Worm (Caenorhabditis elegans) whole organism, L1 larva: Measurements from ENCODE around the gene K02H11.4.
A peak's percentile ranks its signal among the peaks of the same experiment; 100 is the strongest.

Experiments used
- C04F5.9 ChIP-seq: sonication (generic microtip); optimal IDR thresholded peaks from 2 replicates; lab custom pipeline; 2016; ENCODE audit warnings: missing genetic modification characterization, missing compliant biosample characterization
- C34B4.2 ChIP-seq: sonication (generic microtip); optimal IDR thresholded peaks from 2 replicates; lab custom pipeline; 2017; ENCODE audit warnings: mild to moderate bottlenecking, missing genetic modification characterization, missing compliant biosample characterization
- F16B12.6 ChIP-seq: fragments of 150-350 bp; optimal IDR thresholded peaks from 2 replicates; lab custom pipeline; 2014; ENCODE audit warnings: missing biosample characterization, missing genetic modification characterization
- Y116A8C.19 ChIP-seq: sonication (generic microtip); optimal IDR thresholded peaks from 2 replicates; lab custom pipeline; 2016; ENCODE audit warnings: missing compliant biosample characterization, missing genetic modification characterization, borderline replicate concordance
- alr-1 ChIP-seq: fragments of 200-800 bp; sonication (Bioruptor generic); optimal IDR thresholded peaks from 2 replicates; lab custom pipeline; 2018; ENCODE audit warnings: borderline replicate concordance, mild to moderate bottlenecking, missing genetic modification characterization, missing compliant biosample characterization
- ama-1 ChIP-seq: fragments of 150-350 bp; optimal IDR thresholded peaks from 2 replicates; lab custom pipeline; 2014
- blmp-1 ChIP-seq: fragments of 150-350 bp; optimal IDR thresholded peaks from 2 replicates; lab custom pipeline; 2014; ENCODE audit warnings: missing biosample characterization, missing genetic modification characterization
- ceh-63 ChIP-seq: fragments of 200-800 bp; sonication (Bioruptor generic); optimal IDR thresholded peaks from 2 replicates; lab custom pipeline; 2018; ENCODE audit warnings: mild to moderate bottlenecking, missing genetic modification characterization, missing compliant biosample characterization
- dsc-1 ChIP-seq: sonication (generic microtip); optimal IDR thresholded peaks from 2 replicates; lab custom pipeline; 2016; ENCODE audit warnings: mild to moderate bottlenecking, missing genetic modification characterization, missing compliant biosample characterization
- efl-1 ChIP-seq, 4 experiments: fragments of 150-350 bp; optimal IDR thresholded peaks in 3 of 4; peaks in 1 of 4; 1 replicate in 1 of 4; 2 replicates in 3 of 4; lab custom pipeline; 2014; ENCODE audit warnings: missing biosample characterization in 2 of 4, missing genetic modification characterization in 2 of 4, missing genetic modification reagents in 2 of 4
- efl-3 ChIP-seq: fragments of 200-800 bp; sonication (Bioruptor generic); optimal IDR thresholded peaks from 2 replicates; lab custom pipeline; 2018; ENCODE audit warnings: mild to moderate bottlenecking, missing genetic modification characterization, missing compliant biosample characterization
- egl-13 ChIP-seq: sonication (generic microtip); optimal IDR thresholded peaks from 2 replicates; lab custom pipeline; 2016; ENCODE audit warnings: missing genotype, missing genetic modification reagents, missing genetic modification characterization, missing compliant biosample characterization
- elt-3 ChIP-seq, 6 experiments: fragments of 150-350 bp in 1 of 6; sonication (generic microtip); optimal IDR thresholded peaks; 2 replicates each; lab custom pipeline; 2017 to 2018; ENCODE audit warnings: missing biosample characterization in 6 of 6, missing genetic modification characterization in 6 of 6, inconsistent platforms in 1 of 6
- ets-5 ChIP-seq: fragments of 200-800 bp; sonication (Bioruptor generic); IDR thresholded peaks from 2 replicates; pipeline ENCODE4 v1.3.6; 2022; ENCODE audit warnings: missing genetic modification characterization, missing compliant biosample characterization
- fkh-10 ChIP-seq: sonication (generic microtip); optimal IDR thresholded peaks from 2 replicates; lab custom pipeline; 2017; ENCODE audit warnings: missing biosample characterization, missing genetic modification reagents, missing genetic modification characterization
- hpl-2 ChIP-seq: fragments of 150-350 bp; optimal IDR thresholded peaks from 2 replicates; lab custom pipeline; 2014; ENCODE audit warnings: missing biosample characterization, missing genetic modification reagents, missing genetic modification characterization
- isw-1 ChIP-seq: fragments of 200-800 bp; sonication (Bioruptor generic); IDR thresholded peaks from 2 replicates; pipeline ENCODE4 v1.3.6; 2022; ENCODE audit warnings: missing genetic modification characterization, missing compliant biosample characterization
- lin-13 ChIP-seq: fragments of 150-350 bp; optimal IDR thresholded peaks from 2 replicates; lab custom pipeline; 2014; ENCODE audit warnings: missing biosample characterization, missing genetic modification reagents, missing genetic modification characterization
- lin-14 ChIP-seq: fragments of 200-800 bp; sonication (Bioruptor generic); optimal IDR thresholded peaks from 2 replicates; lab custom pipeline; 2018; ENCODE audit warnings: mild to moderate bottlenecking, missing genetic modification characterization, moderate library complexity, missing compliant biosample characterization
- lir-3 ChIP-seq: sonication (generic microtip); optimal IDR thresholded peaks from 2 replicates; lab custom pipeline; 2016; ENCODE audit warnings: mild to moderate bottlenecking, missing genetic modification characterization, moderate library complexity, missing compliant biosample characterization; ENCODE audit not compliant: poor library complexity
- lsy-2 ChIP-seq, 2 experiments: fragments of 150-350 bp; optimal IDR thresholded peaks; 2 replicates each; lab custom pipeline; 2014; ENCODE audit warnings: missing biosample characterization in 2 of 2, missing genetic modification characterization in 2 of 2
- mab-9 ChIP-seq: fragments of 200-800 bp; sonication (Bioruptor generic); IDR thresholded peaks from 2 replicates; pipeline ENCODE4 v1.3.6; 2022; ENCODE audit warnings: missing genetic modification reagents, missing genetic modification characterization, missing compliant biosample characterization
- mdl-1 ChIP-seq, 2 experiments: fragments of 150-350 bp; optimal IDR thresholded peaks; 2 replicates each; lab custom pipeline; 2014 to 2017; ENCODE audit warnings: missing biosample characterization in 2 of 2, missing genetic modification characterization in 2 of 2, inconsistent platforms in 1 of 2
- nhr-12 ChIP-seq: sonication (generic microtip); optimal IDR thresholded peaks from 2 replicates; lab custom pipeline; 2017; ENCODE audit warnings: missing biosample characterization, missing genetic modification characterization
- nhr-19 ChIP-seq: fragments of 200-800 bp; sonication (Bioruptor generic); conservative IDR thresholded peaks from 2 replicates; pipeline ENCODE4 v1.3.6; 2022; ENCODE audit warnings: missing genetic modification characterization, missing compliant biosample characterization
- nhr-28 ChIP-seq: fragments of 150-350 bp; optimal IDR thresholded peaks from 2 replicates; lab custom pipeline; 2014; ENCODE audit warnings: missing biosample characterization, missing genetic modification characterization
- nhr-47 ChIP-seq: sonication (generic microtip); optimal IDR thresholded peaks from 2 replicates; lab custom pipeline; 2016; ENCODE audit warnings: mild to moderate bottlenecking, missing genetic modification characterization, moderate library complexity, missing compliant biosample characterization
- nhr-71 ChIP-seq: sonication (generic microtip); optimal IDR thresholded peaks from 2 replicates; lab custom pipeline; 2016; ENCODE audit warnings: mild to moderate bottlenecking, missing genetic modification characterization, moderate library complexity, missing compliant biosample characterization
- nhr-77 ChIP-seq: fragments of 150-350 bp; optimal IDR thresholded peaks from 2 replicates; lab custom pipeline; 2014; ENCODE audit warnings: missing biosample characterization, missing genetic modification characterization
- nhr-84 ChIP-seq: sonication (generic microtip); optimal IDR thresholded peaks from 2 replicates; lab custom pipeline; 2017; ENCODE audit warnings: missing biosample characterization, missing genetic modification characterization
- pax-3 ChIP-seq: fragments of 200-800 bp; sonication (Bioruptor generic); optimal IDR thresholded peaks from 2 replicates; lab custom pipeline; 2018; ENCODE audit warnings: mild to moderate bottlenecking, missing genetic modification characterization, moderate library complexity, missing compliant biosample characterization
- rnt-1 ChIP-seq: sonication (generic microtip); optimal IDR thresholded peaks from 2 replicates; lab custom pipeline; 2016; ENCODE audit warnings: mild to moderate bottlenecking, missing genetic modification characterization, moderate library complexity, missing compliant biosample characterization
- skn-1 ChIP-seq: fragments of 150-350 bp; optimal IDR thresholded peaks from 2 replicates; lab custom pipeline; 2014; ENCODE audit warnings: missing biosample characterization, missing genetic modification characterization
- snu-23 ChIP-seq: sonication (generic microtip); optimal IDR thresholded peaks from 2 replicates; lab custom pipeline; 2016; ENCODE audit warnings: missing genetic modification characterization, missing compliant biosample characterization
- sox-4 ChIP-seq: sonication (generic microtip); optimal IDR thresholded peaks from 2 replicates; lab custom pipeline; 2016; ENCODE audit warnings: missing genetic modification characterization, missing compliant biosample characterization
- sptf-1 ChIP-seq: fragments of 150-350 bp; optimal IDR thresholded peaks from 2 replicates; lab custom pipeline; 2014; ENCODE audit warnings: missing biosample characterization, missing genetic modification characterization
- unc-130 ChIP-seq: fragments of 150-350 bp; optimal IDR thresholded peaks from 2 replicates; lab custom pipeline; 2017; ENCODE audit warnings: missing biosample characterization, missing genetic modification characterization, inconsistent platforms
- unc-86 ChIP-seq: sonication (generic microtip); optimal IDR thresholded peaks from 2 replicates; lab custom pipeline; 2016; ENCODE audit warnings: missing genetic modification characterization, missing compliant biosample characterization
- unc-98 ChIP-seq: fragments of 200-800 bp; sonication (Bioruptor generic); IDR thresholded peaks from 2 replicates; pipeline ENCODE4 v1.3.6; 2022; ENCODE audit warnings: missing genetic modification characterization, missing compliant biosample characterization
- ztf-11 ChIP-seq, 2 experiments: sonication (generic microtip); optimal IDR thresholded peaks; 2 replicates each; lab custom pipeline; 2016 to 2017; ENCODE audit warnings: missing genetic modification characterization in 2 of 2, missing biosample characterization in 1 of 2, missing compliant biosample characterization in 1 of 2
- ztf-4 ChIP-seq: fragments of 150-350 bp; optimal IDR thresholded peaks from 2 replicates; lab custom pipeline; 2014; ENCODE audit warnings: missing biosample characterization, missing genetic modification characterization

K02H11.4 gene

ce11 chrV:1480841-1481240 is 50.2 kb downstream of the K02H11.4 start (continued):
- TF ChIP-seq sptf-1 (tag; lab: Kevin White, UChicago) (no peak), isw-1 (no peak), lin-13 (GFP tag; lab: Kevin White, UChicago) (no peak), efl-3 (GFP tag; lab: Kevin White, UChicago) (no peak), unc-98 (GFP tag; lab: Robert Waterston, UW) (no peak), skn-1 (tag; lab: Kevin White, UChicago) (no peak), nhr-84 (tag; lab: Kevin White, UChicago) (no peak), snu-23 (GFP tag; lab: Kevin White, UChicago) (peak; percentile 41), lir-3 (tag; lab: Kevin White, UChicago) (no peak), ztf-11 (tag; optimal IDR thresholded peaks at IDR 0.05; lab: Kevin White, UChicago) (no peak), F16B12.6 (tag; lab: Kevin White, UChicago) (no peak), elt-3 (tag; optimal IDR thresholded peaks at IDR 0.05; lab: Kevin White, UChicago) (no peak), ama-1 (lab: Kevin White, UChicago) (no peak), nhr-71 (tag; lab: Kevin White, UChicago) (peak; percentile 88), unc-130 (tag; lab: Kevin White, UChicago) (peak; percentile 58), egl-13 (no peak), rnt-1 (tag; lab: Kevin White, UChicago) (peak; percentile 83), mdl-1 (tag; optimal IDR thresholded peaks at IDR 0.05; lab: Kevin White, UChicago) (no peak), nhr-19 (GFP tag; lab: Robert Waterston, UW) (peak; percentile 74), lsy-2 (tag; optimal IDR thresholded peaks at IDR 0.05; lab: Kevin White, UChicago) (peak in 1 of 2 experiments; percentile 52), nhr-47 (tag; lab: Kevin White, UChicago) (no peak), pax-3 (no peak), hpl-2 (GFP tag; lab: Kevin White, UChicago) (no peak), mab-9 (no peak), ztf-4 (no peak), alr-1 (no peak), ets-5 (GFP tag; lab: Robert Waterston, UW) (no peak), dsc-1 (tag; lab: Kevin White, UChicago) (no peak), sox-4 (tag; lab: Kevin White, UChicago) (no peak), efl-1 (optimal IDR thresholded peaks at IDR 0.05; lab: Kevin White, UChicago) (peak in 1 of 2 experiments; percentile 29), efl-1 (GFP tag; optimal IDR thresholded peaks at IDR 0.05 in 1 of 2; lab: Kevin White, UChicago) (peak in 1 of 2 experiments; percentile 83), nhr-28 (tag; lab: Kevin White, UChicago) (no peak), nhr-12 (tag; lab: Kevin White, UChicago) (no peak), ceh-63 (GFP tag; lab: Kevin White, UChicago) (no peak), Y116A8C.19 (no peak), blmp-1 (tag; lab: Kevin White, UChicago) (no peak), nhr-77 (tag; lab: Kevin White, UChicago) (no peak), fkh-10 (GFP tag; lab: Kevin White, UChicago) (no peak), C04F5.9 (tag; lab: Kevin White, UChicago) (no peak), unc-86 (tag; lab: Kevin White, UChicago) (no peak), C34B4.2 (no peak), lin-14 (GFP tag; lab: Kevin White, UChicago) (peak; percentile 97)
- TF ChIP-seq, all 84 proteins: peak for 16
